Fruit fly (Drosophila melanogaster) whole organism, embryonic: ENCODE data around the gene CG7924.

Source experiments
- Asciz ChIP-seq: fragments of 200-800 bp; sonication (Bioruptor generic); optimal IDR thresholded peaks from 2 replicates; lab custom pipeline; 2017; ENCODE audit warnings: missing biosample characterization, mild to moderate bottlenecking, missing genetic modification characterization, missing genetic modification reagents
- BtbVII ChIP-seq: fragments of 200-800 bp; sonication (Bioruptor generic); optimal IDR thresholded peaks from 3 replicates; lab custom pipeline; 2017; ENCODE audit warnings: missing biosample characterization, mild to moderate bottlenecking, missing genetic modification characterization
- CG10274 ChIP-seq: fragments of 200-800 bp; sonication (Bioruptor generic); optimal IDR thresholded peaks from 3 replicates; lab custom pipeline; 2017; ENCODE audit warnings: missing biosample characterization, mild to moderate bottlenecking, missing genetic modification characterization
- CG10321 ChIP-seq: fragments of 200-800 bp; sonication (Bioruptor generic); IDR thresholded peaks from 2 replicates; pipeline ENCODE4 v1.3.6; 2022; ENCODE audit warnings: missing biosample characterization, missing genetic modification characterization
- CG10462 ChIP-seq: fragments of 200-800 bp; sonication (Bioruptor generic); optimal IDR thresholded peaks from 2 replicates; lab custom pipeline; 2016; ENCODE audit warnings: missing biosample characterization, missing genetic modification characterization
- CG11695 ChIP-seq: fragments of 200-800 bp; sonication (Bioruptor generic); IDR thresholded peaks from 3 replicates; pipeline ENCODE4 v1.3.6; 2022; ENCODE audit warnings: missing biosample characterization, missing genetic modification characterization
- CG12155 ChIP-seq: fragments of 200-800 bp; sonication (Bioruptor generic); optimal IDR thresholded peaks from 3 replicates; lab custom pipeline; 2016; ENCODE audit warnings: missing biosample characterization, missing genetic modification characterization
- CG12219 ChIP-seq: fragments of 200-800 bp; sonication (Bioruptor generic); optimal IDR thresholded peaks from 3 replicates; lab custom pipeline; 2018; ENCODE audit warnings: missing biosample characterization, mild to moderate bottlenecking, missing genetic modification characterization
- CG12769 ChIP-seq: fragments of 200-800 bp; sonication (Bioruptor generic); optimal IDR thresholded peaks from 2 replicates; lab custom pipeline; 2019; ENCODE audit warnings: missing biosample characterization, mild to moderate bottlenecking, missing genetic modification characterization, moderate library complexity
- CG13123 ChIP-seq: fragments of 200-800 bp; sonication (Bioruptor generic); optimal IDR thresholded peaks from 2 replicates; lab custom pipeline; 2016; ENCODE audit warnings: missing biosample characterization, missing genetic modification characterization
- CG13296 ChIP-seq: fragments of 200-800 bp; sonication (Bioruptor generic); optimal IDR thresholded peaks from 3 replicates; lab custom pipeline; 2018; ENCODE audit warnings: missing biosample characterization, mild to moderate bottlenecking, missing genetic modification characterization
- CG14710 ChIP-seq: fragments of 200-800 bp; sonication (Bioruptor generic); optimal IDR thresholded peaks from 3 replicates; lab custom pipeline; 2019; ENCODE audit warnings: missing biosample characterization, mild to moderate bottlenecking, missing genetic modification characterization, moderate library complexity
- CG1647 ChIP-seq: fragments of 200-800 bp; sonication (Bioruptor generic); optimal IDR thresholded peaks from 3 replicates; lab custom pipeline; 2016; ENCODE audit warnings: missing biosample characterization, missing genetic modification characterization
- CG17328 ChIP-seq: fragments of 200-800 bp; sonication (Bioruptor generic); IDR thresholded peaks from 2 replicates; pipeline ENCODE4 v1.3.6; 2022; ENCODE audit warnings: missing biosample characterization, missing genetic modification characterization
- CG17385 ChIP-seq: fragments of 200-800 bp; sonication (Bioruptor generic); optimal IDR thresholded peaks from 3 replicates; lab custom pipeline; 2018; ENCODE audit warnings: missing biosample characterization, mild to moderate bottlenecking, missing genetic modification characterization
- CG18476 ChIP-seq: fragments of 200-800 bp; sonication (Bioruptor generic); optimal IDR thresholded peaks from 2 replicates; lab custom pipeline; 2016; ENCODE audit warnings: missing biosample characterization, mild to moderate bottlenecking, missing genetic modification characterization
- CG2712 ChIP-seq: fragments of 200-800 bp; optimal IDR thresholded peaks from 3 replicates; lab custom pipeline; 2019; ENCODE audit warnings: missing biosample characterization, mild to moderate bottlenecking, missing genetic modification characterization, moderate library complexity
- CG30020 ChIP-seq: fragments of 200-800 bp; optimal IDR thresholded peaks from 2 replicates; lab custom pipeline; 2019; ENCODE audit warnings: missing biosample characterization, mild to moderate bottlenecking, missing genetic modification characterization, moderate library complexity
- CG31365 ChIP-seq: fragments of 200-800 bp; sonication (Bioruptor generic); optimal IDR thresholded peaks from 2 replicates; lab custom pipeline; 2018; ENCODE audit warnings: missing biosample characterization, mild to moderate bottlenecking, missing genetic modification characterization
- CG4328 ChIP-seq: fragments of 200-800 bp; sonication (Bioruptor generic); optimal IDR thresholded peaks from 3 replicates; lab custom pipeline; 2017; ENCODE audit warnings: missing biosample characterization, missing genetic modification reagents, missing genetic modification characterization
- CG6272 ChIP-seq: fragments of 200-800 bp; sonication (Bioruptor generic); IDR thresholded peaks from 2 replicates; pipeline ENCODE4 v1.3.6; 2022; ENCODE audit warnings: missing biosample characterization, missing genetic modification characterization
- CG6683 ChIP-seq: fragments of 200-800 bp; sonication (Bioruptor generic); optimal IDR thresholded peaks from 2 replicates; lab custom pipeline; 2017; ENCODE audit warnings: missing biosample characterization, mild to moderate bottlenecking, missing genetic modification characterization, missing genetic modification reagents
- CG7839 ChIP-seq: fragments of 200-800 bp; sonication (Bioruptor generic); optimal IDR thresholded peaks from 3 replicates; lab custom pipeline; 2018; ENCODE audit warnings: missing biosample characterization, mild to moderate bottlenecking, missing genetic modification characterization, moderate library complexity
- CG8281 ChIP-seq: fragments of 200-800 bp; sonication (Bioruptor generic); optimal IDR thresholded peaks from 2 replicates; lab custom pipeline; 2018; ENCODE audit warnings: missing biosample characterization, mild to moderate bottlenecking, missing genetic modification characterization, moderate library complexity
- CG9609 ChIP-seq: fragments of 200-800 bp; sonication (Bioruptor generic); optimal IDR thresholded peaks from 3 replicates; lab custom pipeline; 2016; ENCODE audit warnings: missing biosample characterization, missing genetic modification characterization
- HLH3B ChIP-seq: fragments of 200-800 bp; sonication (Bioruptor generic); IDR thresholded peaks from 2 replicates; pipeline ENCODE4 v1.3.6; 2022; ENCODE audit warnings: missing biosample characterization, missing genetic modification characterization
- HLH54F ChIP-seq: fragments of 200-800 bp; sonication (Bioruptor generic); optimal IDR thresholded peaks from 3 replicates; lab custom pipeline; 2016; ENCODE audit warnings: missing biosample characterization, missing genetic modification characterization
- Max ChIP-seq: fragments of 200-800 bp; sonication (Bioruptor generic); optimal IDR thresholded peaks from 2 replicates; lab custom pipeline; 2016; ENCODE audit warnings: missing biosample characterization, mild to moderate bottlenecking, missing genetic modification characterization
- NK7.1 ChIP-seq: fragments of 200-800 bp; sonication (Bioruptor generic); optimal IDR thresholded peaks from 3 replicates; lab custom pipeline; 2016; ENCODE audit warnings: missing biosample characterization, missing genetic modification characterization
- aop ChIP-seq: fragments of 200-800 bp; sonication (Bioruptor generic); IDR thresholded peaks from 2 replicates; pipeline ENCODE4 v1.3.6; 2022; ENCODE audit warnings: missing biosample characterization, missing genetic modification characterization
- ap ChIP-seq: fragments of 200-800 bp; sonication (Bioruptor generic); IDR thresholded peaks from 2 replicates; pipeline ENCODE4 v1.3.6; 2022; ENCODE audit warnings: missing biosample characterization, missing genetic modification characterization
- ash1 ChIP-seq: fragments of 200-800 bp; sonication (Bioruptor generic); optimal IDR thresholded peaks from 2 replicates; lab custom pipeline; 2018; ENCODE audit warnings: missing biosample characterization, mild to moderate bottlenecking, missing genetic modification characterization
- ci ChIP-seq: fragments of 200-800 bp; sonication (Bioruptor generic); IDR thresholded peaks from 3 replicates; pipeline ENCODE4 v1.3.6; 2022; ENCODE audit warnings: missing biosample characterization, missing genetic modification characterization
- emc ChIP-seq: fragments of 200-800 bp; sonication (Bioruptor generic); optimal IDR thresholded peaks from 2 replicates; lab custom pipeline; 2016; ENCODE audit warnings: missing biosample characterization, missing genetic modification characterization
- esg ChIP-seq: fragments of 200-800 bp; sonication (Bioruptor generic); conservative IDR thresholded peaks from 2 replicates; pipeline ENCODE4 v1.3.6; 2022; ENCODE audit warnings: missing biosample characterization, missing genetic modification characterization
- fd96Cb ChIP-seq: fragments of 200-800 bp; sonication (Bioruptor generic); optimal IDR thresholded peaks from 2 replicates; lab custom pipeline; 2018; ENCODE audit warnings: missing biosample characterization, mild to moderate bottlenecking, missing genetic modification characterization, moderate library complexity
- ftz-f1 ChIP-seq: fragments of 200-800 bp; sonication (Bioruptor generic); optimal IDR thresholded peaks from 2 replicates; lab custom pipeline; 2016; ENCODE audit warnings: missing biosample characterization, missing genetic modification characterization
- gcm ChIP-seq: fragments of 200-800 bp; sonication (Bioruptor generic); optimal IDR thresholded peaks from 2 replicates; lab custom pipeline; 2019; ENCODE audit warnings: missing biosample characterization, mild to moderate bottlenecking, missing genetic modification characterization, moderate library complexity
- kni ChIP-seq: fragments of 200-800 bp; sonication (Bioruptor generic); optimal IDR thresholded peaks from 3 replicates; lab custom pipeline; 2017; ENCODE audit warnings: mild to moderate bottlenecking, missing biosample characterization, missing genetic modification reagents, missing genetic modification characterization
- maf-S ChIP-seq: fragments of 200-800 bp; sonication (Bioruptor generic); optimal IDR thresholded peaks from 2 replicates; lab custom pipeline; 2016; ENCODE audit warnings: missing biosample characterization, missing genetic modification characterization
- nau ChIP-seq: fragments of 200-800 bp; sonication (Bioruptor generic); optimal IDR thresholded peaks from 3 replicates; lab custom pipeline; 2017; ENCODE audit warnings: missing biosample characterization, mild to moderate bottlenecking, missing genetic modification characterization, missing genetic modification reagents
- odd ChIP-seq: fragments of 200-800 bp; sonication (Bioruptor generic); optimal IDR thresholded peaks from 2 replicates; lab custom pipeline; 2017; ENCODE audit warnings: missing biosample characterization, mild to moderate bottlenecking, missing genetic modification characterization
- sd ChIP-seq: fragments of 200-800 bp; sonication (Bioruptor generic); optimal IDR thresholded peaks from 3 replicates; lab custom pipeline; 2018; ENCODE audit warnings: missing biosample characterization, mild to moderate bottlenecking, missing genetic modification characterization, moderate library complexity
- sens ChIP-seq: fragments of 200-800 bp; sonication (Bioruptor generic); peaks from one replicate; lab custom pipeline; 2016; ENCODE audit warnings: missing biosample characterization, missing genetic modification characterization
- slou ChIP-seq: fragments of 200-800 bp; sonication (Bioruptor generic); optimal IDR thresholded peaks from 3 replicates; lab custom pipeline; 2016; ENCODE audit warnings: missing biosample characterization, missing genetic modification characterization
- tap ChIP-seq: fragments of 200-800 bp; optimal IDR thresholded peaks from 3 replicates; lab custom pipeline; 2019; ENCODE audit warnings: missing biosample characterization, mild to moderate bottlenecking, missing genetic modification characterization, moderate library complexity
- toy ChIP-seq: fragments of 200-800 bp; sonication (Bioruptor generic); IDR thresholded peaks from 2 replicates; pipeline ENCODE4 v1.3.6; 2022; ENCODE audit warnings: missing biosample characterization, missing genetic modification characterization
- tx ChIP-seq: fragments of 200-800 bp; sonication (Bioruptor generic); optimal IDR thresholded peaks from 2 replicates; lab custom pipeline; 2016; ENCODE audit warnings: missing biosample characterization, missing genetic modification characterization
- unpg ChIP-seq: fragments of 200-800 bp; sonication (Bioruptor generic); optimal IDR thresholded peaks from 3 replicates; lab custom pipeline; 2018; ENCODE audit warnings: missing biosample characterization, mild to moderate bottlenecking, missing genetic modification characterization, moderate library complexity
- zen ChIP-seq: fragments of 200-800 bp; sonication (Bioruptor generic); optimal IDR thresholded peaks from 3 replicates; lab custom pipeline; 2018; ENCODE audit warnings: missing biosample characterization, mild to moderate bottlenecking, missing genetic modification characterization, moderate library complexity

The CG7924 gene

dm6 chr3L:14217677-14218254 is 15.5 kb upstream of the CG7924 start, which contains the start of gene CG7768 (continued):
- TF ChIP-seq CG31365 (tag; lab: Kevin White, UChicago) = peak; percentile 36
- TF ChIP-seq kni (GFP tag; lab: Kevin White, UChicago) = peak; percentile 18
- no peak for TF ChIP-seq esg
- peak; percentile 6 for TF ChIP-seq CG10462 (GFP tag; lab: Kevin White, UChicago)
- TF ChIP-seq nau = peak; percentile 77
- TF ChIP-seq CG2712 (tag; lab: Kevin White, UChicago) = no peak
- TF ChIP-seq sens (GFP tag; lab: Kevin White, UChicago) = peak; percentile 67
- peak; percentile 65 for TF ChIP-seq CG6683
- no peak for TF ChIP-seq ftz-f1
- TF ChIP-seq CG8281 (tag; lab: Kevin White, UChicago) = peak; percentile 20
- no peak for TF ChIP-seq CG6272 (GFP tag; lab: Robert Waterston, UW)
- no peak for TF ChIP-seq gcm (GFP tag; lab: Kevin White, UChicago)
- no peak for TF ChIP-seq toy (GFP tag; lab: Robert Waterston, UW)
- peak; percentile 69 for TF ChIP-seq odd (GFP tag; lab: Kevin White, UChicago)
- peak; percentile 20 for TF ChIP-seq CG18476
- TF ChIP-seq tap (tag; lab: Kevin White, UChicago) = peak; percentile 66
- peak; percentile 61 for TF ChIP-seq unpg
- peak; percentile 47 for TF ChIP-seq CG1647
- TF ChIP-seq sd (tag; lab: Kevin White, UChicago) = peak; percentile 41
- peak; percentile 20 for TF ChIP-seq CG12219 (GFP tag; lab: Kevin White, UChicago)
- TF ChIP-seq CG10321 (GFP tag; lab: Robert Waterston, UW) = peak; percentile 54; the same call in 1 of the 2 replicates
- TF ChIP-seq CG14710 = peak; percentile 17
- TF ChIP-seq fd96Cb (tag; lab: Kevin White, UChicago) = no peak
- TF ChIP-seq aop (GFP tag; lab: Robert Waterston, UW) = no peak
- no peak for TF ChIP-seq Max
- peak; percentile 79 for TF ChIP-seq BtbVII (GFP tag; lab: Kevin White, UChicago)
- TF ChIP-seq ap = no peak
- no peak for TF ChIP-seq CG17328 (GFP tag; lab: Robert Waterston, UW)
- TF ChIP-seq CG4328 (GFP tag; lab: Kevin White, UChicago) = peak; percentile 45
- TF ChIP-seq CG7839 = peak; percentile 47
- peak; percentile 60; the same call in 1 of the 2 replicates for TF ChIP-seq HLH3B (GFP tag; lab: Robert Waterston, UW)
- TF ChIP-seq ci (GFP tag; lab: Robert Waterston, UW) = peak; percentile 14; the same call in 1 of the 3 replicates
- peak; percentile 66 for TF ChIP-seq Asciz (GFP tag; lab: Kevin White, UChicago)
- peak; percentile 42 for TF ChIP-seq CG13123 (GFP tag; lab: Kevin White, UChicago)
- TF ChIP-seq CG10274 (GFP tag; lab: Kevin White, UChicago) = peak; percentile 36
- TF ChIP-seq slou (GFP tag; lab: Kevin White, UChicago) = peak; percentile 62
- no peak for TF ChIP-seq zen
- TF ChIP-seq CG30020 = no peak
- no peak; the same call in 2 of the 3 replicates for TF ChIP-seq CG11695 (GFP tag; lab: Robert Waterston, UW)
- TF ChIP-seq emc (GFP tag; lab: Kevin White, UChicago) = peak; percentile 28
- TF ChIP-seq CG9609 (GFP tag; lab: Kevin White, UChicago) = peak; percentile 21
- peak; percentile 81 for TF ChIP-seq CG12769 (tag; lab: Kevin White, UChicago)
- TF ChIP-seq ash1 = peak; percentile 49
- peak; percentile 13 for TF ChIP-seq HLH54F (GFP tag; lab: Kevin White, UChicago)
- peak; percentile 30 for TF ChIP-seq NK7.1 (GFP tag; lab: Kevin White, UChicago)
- peak; percentile 84 for TF ChIP-seq CG13296 (GFP tag; lab: Kevin White, UChicago)
- peak; percentile 10 for TF ChIP-seq maf-S (GFP tag; lab: Kevin White, UChicago)
- TF ChIP-seq tx (GFP tag; lab: Kevin White, UChicago) = peak; percentile 11
- TF ChIP-seq CG12155 (GFP tag; lab: Kevin White, UChicago) = peak; percentile 31
- peak; percentile 47 for TF ChIP-seq CG17385 (GFP tag; lab: Kevin White, UChicago)
